Fruit fly (Drosophila melanogaster) whole organism, embryonic: Measurements from ENCODE around the gene LanB1.

Experiments used
- Aef1 ChIP-seq: fragments of 200-800 bp; sonication (Bioruptor generic); IDR thresholded peaks from 3 replicates; pipeline ENCODE4 v1.3.6; 2022; ENCODE audit warnings: missing biosample characterization, missing genetic modification characterization
- CG10147 ChIP-seq: fragments of 200-800 bp; sonication (Bioruptor generic); optimal IDR thresholded peaks from 2 replicates; lab custom pipeline; 2019; ENCODE audit warnings: missing biosample characterization, mild to moderate bottlenecking, missing genetic modification characterization, moderate library complexity
- CG11247 ChIP-seq: fragments of 200-800 bp; sonication (Bioruptor generic); IDR thresholded peaks from 2 replicates; pipeline ENCODE4 v1.3.6; 2022; ENCODE audit warnings: missing biosample characterization, missing genetic modification characterization
- CG11398 ChIP-seq: fragments of 200-800 bp; sonication (Bioruptor generic); optimal IDR thresholded peaks from 2 replicates; lab custom pipeline; 2016; ENCODE audit warnings: missing biosample characterization, missing genetic modification characterization
- CG11504 ChIP-seq: fragments of 200-800 bp; sonication (Bioruptor generic); optimal IDR thresholded peaks from 3 replicates; lab custom pipeline; 2019; ENCODE audit warnings: missing biosample characterization, mild to moderate bottlenecking, missing genetic modification characterization, moderate library complexity
- CG12769 ChIP-seq: fragments of 200-800 bp; sonication (Bioruptor generic); optimal IDR thresholded peaks from 2 replicates; lab custom pipeline; 2019; ENCODE audit warnings: missing biosample characterization, mild to moderate bottlenecking, missing genetic modification characterization, moderate library complexity
- CG13775 ChIP-seq: fragments of 200-800 bp; sonication (Bioruptor generic); optimal IDR thresholded peaks from 3 replicates; lab custom pipeline; 2017; ENCODE audit warnings: missing biosample characterization, mild to moderate bottlenecking, missing genetic modification characterization
- CG15269 ChIP-seq: fragments of 200-800 bp; sonication (Bioruptor generic); optimal IDR thresholded peaks from 2 replicates; lab custom pipeline; 2018; ENCODE audit warnings: missing biosample characterization, mild to moderate bottlenecking, missing genetic modification characterization, moderate library complexity
- CG15479 ChIP-seq: fragments of 200-800 bp; sonication (Bioruptor generic); optimal IDR thresholded peaks from 3 replicates; lab custom pipeline; 2019; ENCODE audit warnings: missing biosample characterization, mild to moderate bottlenecking, missing genetic modification characterization, moderate library complexity
- CG17186 ChIP-seq: fragments of 200-800 bp; sonication (Bioruptor generic); optimal IDR thresholded peaks from 3 replicates; lab custom pipeline; 2017; ENCODE audit warnings: missing biosample characterization, missing genetic modification reagents, missing genetic modification characterization
- CG2199 ChIP-seq: fragments of 200-800 bp; sonication (Bioruptor generic); IDR thresholded peaks from 3 replicates; pipeline ENCODE4 v1.3.6; 2022; ENCODE audit warnings: missing biosample characterization, missing genetic modification characterization
- CG30020 ChIP-seq: fragments of 200-800 bp; optimal IDR thresholded peaks from 2 replicates; lab custom pipeline; 2019; ENCODE audit warnings: missing biosample characterization, mild to moderate bottlenecking, missing genetic modification characterization, moderate library complexity
- CG4282 ChIP-seq: fragments of 200-800 bp; sonication (Bioruptor generic); optimal IDR thresholded peaks from 2 replicates; lab custom pipeline; 2016; ENCODE audit warnings: missing biosample characterization, missing genetic modification characterization
- CG43689 ChIP-seq: fragments of 200-800 bp; sonication (Bioruptor generic); IDR thresholded peaks from 2 replicates; pipeline ENCODE4 v1.3.6; 2022; ENCODE audit warnings: missing biosample characterization, missing genetic modification characterization
- CG5953 ChIP-seq: fragments of 200-800 bp; sonication (Bioruptor generic); IDR thresholded peaks from 2 replicates; pipeline ENCODE4 v1.3.6; 2022; ENCODE audit warnings: missing biosample characterization, missing genetic modification characterization
- CG6272 ChIP-seq: fragments of 200-800 bp; sonication (Bioruptor generic); IDR thresholded peaks from 2 replicates; pipeline ENCODE4 v1.3.6; 2022; ENCODE audit warnings: missing biosample characterization, missing genetic modification characterization
- CG6765 ChIP-seq: fragments of 200-800 bp; sonication (Bioruptor generic); optimal IDR thresholded peaks from 3 replicates; lab custom pipeline; 2017; ENCODE audit warnings: missing biosample characterization, mild to moderate bottlenecking, missing genetic modification characterization
- CG7357 ChIP-seq: fragments of 200-800 bp; sonication (Bioruptor generic); IDR thresholded peaks from 3 replicates; pipeline ENCODE4 v1.3.6; 2022; ENCODE audit warnings: missing biosample characterization, missing genetic modification characterization
- CG7987 ChIP-seq: fragments of 200-800 bp; sonication (Bioruptor generic); optimal IDR thresholded peaks from 2 replicates; lab custom pipeline; 2018; ENCODE audit warnings: missing biosample characterization, mild to moderate bottlenecking, missing genetic modification characterization, moderate library complexity
- CG8290 ChIP-seq, 3 experiments: fragments of 200-800 bp; sonication (Bioruptor generic); optimal IDR thresholded peaks; 2 replicates each; lab custom pipeline; 2016 to 2019; ENCODE audit warnings: missing biosample characterization in 3 of 3, missing genetic modification characterization in 3 of 3, mild to moderate bottlenecking in 2 of 3, moderate library complexity in 1 of 3
- CG8944 ChIP-seq: fragments of 200-800 bp; sonication (Bioruptor generic); optimal IDR thresholded peaks from 3 replicates; lab custom pipeline; 2016; ENCODE audit warnings: missing biosample characterization, missing genetic modification characterization
- D19A ChIP-seq: fragments of 200-800 bp; optimal IDR thresholded peaks from 3 replicates; lab custom pipeline; 2019; ENCODE audit warnings: missing biosample characterization, mild to moderate bottlenecking, missing genetic modification characterization, moderate library complexity
- Dad ChIP-seq: fragments of 200-800 bp; sonication (Bioruptor generic); optimal IDR thresholded peaks from 3 replicates; lab custom pipeline; 2016; ENCODE audit warnings: missing biosample characterization, missing genetic modification characterization
- Dbx ChIP-seq: fragments of 200-800 bp; sonication (Bioruptor generic); IDR thresholded peaks from 3 replicates; pipeline ENCODE4 v1.3.6; 2022; ENCODE audit warnings: missing biosample characterization, missing genetic modification characterization
- GATAe ChIP-seq: fragments of 200-800 bp; sonication (Bioruptor generic); conservative IDR thresholded peaks from 2 replicates; pipeline ENCODE4 v1.3.6; 2022; ENCODE audit warnings: missing biosample characterization, missing genetic modification characterization
- Gug ChIP-seq: fragments of 200-800 bp; sonication (Bioruptor generic); IDR thresholded peaks from 4 replicates; pipeline ENCODE4 v1.3.6; 2022; ENCODE audit warnings: missing biosample characterization, missing genetic modification characterization
- H2.0 ChIP-seq: fragments of 200-800 bp; sonication (Bioruptor generic); IDR thresholded peaks from 2 replicates; pipeline ENCODE4 v1.3.6; 2022; ENCODE audit warnings: missing biosample characterization, missing genetic modification characterization
- HLHmδ ChIP-seq: fragments of 200-800 bp; sonication (Bioruptor generic); optimal IDR thresholded peaks from 2 replicates; lab custom pipeline; 2018; ENCODE audit warnings: missing biosample characterization, mild to moderate bottlenecking, missing genetic modification characterization, moderate library complexity
- MBD-R2 ChIP-seq: fragments of 200-800 bp; sonication (Bioruptor generic); IDR thresholded peaks from 2 replicates; pipeline ENCODE4 v1.3.6; 2022; ENCODE audit warnings: missing biosample characterization, missing genetic modification characterization
- MESR4 ChIP-seq: fragments of 200-800 bp; sonication (Bioruptor generic); optimal IDR thresholded peaks from 2 replicates; lab custom pipeline; 2018; ENCODE audit warnings: missing biosample characterization, mild to moderate bottlenecking, missing genetic modification characterization, moderate library complexity
- Mad ChIP-seq: fragments of 200-800 bp; sonication (Bioruptor generic); optimal IDR thresholded peaks from 2 replicates; lab custom pipeline; 2016; ENCODE audit warnings: missing biosample characterization, missing genetic modification characterization
- Myb ChIP-seq: fragments of 200-800 bp; sonication (Bioruptor generic); optimal IDR thresholded peaks from 2 replicates; lab custom pipeline; 2016; ENCODE audit warnings: missing biosample characterization, missing genetic modification characterization
- Neu2 ChIP-seq: fragments of 200-800 bp; sonication (Bioruptor generic); optimal IDR thresholded peaks from 3 replicates; lab custom pipeline; 2016; ENCODE audit warnings: missing biosample characterization, missing genetic modification characterization, borderline replicate concordance
- Pdp1 ChIP-seq, 2 experiments: fragments of 200-800 bp; sonication (Bioruptor generic); optimal IDR thresholded peaks; 3 replicates each; lab custom pipeline; 2016; ENCODE audit warnings: missing biosample characterization in 2 of 2, missing genetic modification characterization in 2 of 2, mild to moderate bottlenecking in 1 of 2, moderate library complexity in 1 of 2
- Scr ChIP-seq: fragments of 200-800 bp; sonication (Bioruptor generic); IDR thresholded peaks from 2 replicates; pipeline ENCODE4 v1.3.6; 2022; ENCODE audit warnings: missing biosample characterization, missing genetic modification characterization; ENCODE audit not compliant: partially characterized antibody
- TFAM ChIP-seq: fragments of 200-800 bp; sonication (Bioruptor generic); optimal IDR thresholded peaks from 2 replicates; lab custom pipeline; 2017; ENCODE audit warnings: missing biosample characterization, missing genetic modification characterization, inconsistent platforms
- ase ChIP-seq: fragments of 200-800 bp; sonication (Bioruptor generic); IDR thresholded peaks from 3 replicates; pipeline ENCODE4 v1.3.6; 2022; ENCODE audit warnings: missing biosample characterization, missing genetic modification characterization
- ato ChIP-seq: fragments of 200-800 bp; sonication (Bioruptor generic); IDR thresholded peaks from 2 replicates; pipeline ENCODE4 v1.3.6; 2022; ENCODE audit warnings: missing biosample characterization, missing genetic modification characterization; ENCODE audit not compliant: partially characterized antibody
- cg ChIP-seq: fragments of 200-800 bp; sonication (Bioruptor generic); optimal IDR thresholded peaks from 3 replicates; lab custom pipeline; 2019; ENCODE audit warnings: missing biosample characterization, mild to moderate bottlenecking, missing genetic modification characterization, moderate library complexity
- chif ChIP-seq, 2 experiments: fragments of 200-800 bp; sonication (Bioruptor generic); optimal IDR thresholded peaks; 3 replicates each; lab custom pipeline; 2016; ENCODE audit warnings: missing biosample characterization in 2 of 2, missing genetic modification characterization in 2 of 2
- dysf ChIP-seq: fragments of 200-800 bp; sonication (Bioruptor generic); IDR thresholded peaks from 3 replicates; pipeline ENCODE4 v1.3.6; 2022; ENCODE audit warnings: missing biosample characterization, missing genetic modification characterization
- gem ChIP-seq: fragments of 200-800 bp; sonication (Bioruptor generic); optimal IDR thresholded peaks from 2 replicates; lab custom pipeline; 2019; ENCODE audit warnings: missing biosample characterization, mild to moderate bottlenecking, missing genetic modification characterization, moderate library complexity
- inv ChIP-seq: fragments of 200-800 bp; sonication (Bioruptor generic); IDR thresholded peaks from 2 replicates; pipeline ENCODE4 v1.3.6; 2022; ENCODE audit warnings: missing biosample characterization, missing genetic modification characterization; ENCODE audit not compliant: partially characterized antibody
- jigr1 ChIP-seq: fragments of 200-800 bp; sonication (Bioruptor generic); IDR thresholded peaks from 3 replicates; pipeline ENCODE4 v1.3.6; 2022; ENCODE audit warnings: missing biosample characterization, missing genetic modification characterization
- jing ChIP-seq: fragments of 200-800 bp; sonication (Bioruptor generic); optimal IDR thresholded peaks from 2 replicates; lab custom pipeline; 2018; ENCODE audit warnings: missing biosample characterization, mild to moderate bottlenecking, missing genetic modification characterization
- lbe ChIP-seq: fragments of 200-800 bp; sonication (Bioruptor generic); optimal IDR thresholded peaks from 2 replicates; lab custom pipeline; 2016; ENCODE audit warnings: missing biosample characterization, mild to moderate bottlenecking, missing genetic modification characterization
- pb ChIP-seq: fragments of 200-800 bp; sonication (Bioruptor generic); optimal IDR thresholded peaks from 3 replicates; lab custom pipeline; 2016; ENCODE audit warnings: missing biosample characterization, missing genetic modification characterization
- scrt ChIP-seq: fragments of 200-800 bp; sonication (Bioruptor generic); optimal IDR thresholded peaks from 2 replicates; lab custom pipeline; 2018; ENCODE audit warnings: missing biosample characterization, mild to moderate bottlenecking, missing genetic modification characterization, moderate library complexity
- slp2 ChIP-seq: fragments of 200-800 bp; sonication (Bioruptor generic); optimal IDR thresholded peaks from 2 replicates; lab custom pipeline; 2016; ENCODE audit warnings: missing biosample characterization, missing genetic modification characterization
- tup ChIP-seq: fragments of 200-800 bp; sonication (Bioruptor generic); optimal IDR thresholded peaks from 2 replicates; lab custom pipeline; 2016; ENCODE audit warnings: missing biosample characterization, mild to moderate bottlenecking, missing genetic modification characterization, moderate library complexity
- vvl ChIP-seq: fragments of 200-800 bp; sonication (Bioruptor generic); IDR thresholded peaks from 2 replicates; pipeline ENCODE4 v1.3.6; 2022; ENCODE audit warnings: missing biosample characterization, missing genetic modification characterization
- z ChIP-seq: fragments of 200-800 bp; sonication (Bioruptor generic); IDR thresholded peaks from 3 replicates; pipeline ENCODE4 v1.3.6; 2022; ENCODE audit warnings: missing biosample characterization, missing genetic modification characterization

LanB1 gene

dm6 chr2L:7838024-7838423 lies 26.8 kb downstream of the LanB1 start (continued):
- TF ChIP-seq inv (GFP tag; lab: Robert Waterston, UW) (no peak), Dad (no peak), CG30020 (tag; lab: Kevin White, UChicago) (no peak), tup (GFP tag; lab: Kevin White, UChicago) (no peak), Aef1 (GFP tag; lab: Robert Waterston, UW) (no peak), CG43689 (no peak), Neu2 (no peak), CG8290 (GFP tag; optimal IDR thresholded peaks at IDR 0.05; lab: Kevin White, UChicago) (no peak), CG8290 (tag; optimal IDR thresholded peaks at IDR 0.05; lab: Kevin White, UChicago) (no peak), D19A (tag; lab: Kevin White, UChicago) (no peak), CG13775 (GFP tag; lab: Kevin White, UChicago) (no peak), CG12769 (tag; lab: Kevin White, UChicago) (no peak), CG5953 (GFP tag; lab: Robert Waterston, UW) (no peak), CG4282 (no peak), CG11247 (no peak), ato (GFP tag; lab: Robert Waterston, UW) (no peak), chif (GFP tag; optimal IDR thresholded peaks at IDR 0.05; lab: Kevin White, UChicago) (no peak), dysf (GFP tag; lab: Robert Waterston, UW) (peak; percentile 34; the same call in 1 of the 3 replicates), Myb (no peak), ase (GFP tag; lab: Robert Waterston, UW) (no peak), H2.0 (GFP tag; lab: Robert Waterston, UW) (no peak), scrt (GFP tag; lab: Kevin White, UChicago) (no peak), HLHmδ (GFP tag; lab: Kevin White, UChicago) (no peak), CG11398 (GFP tag; lab: Kevin White, UChicago) (no peak), Dbx (GFP tag; lab: Robert Waterston, UW) (no peak), CG6765 (GFP tag; lab: Kevin White, UChicago) (no peak), lbe (no peak), gem (tag; lab: Kevin White, UChicago) (peak; percentile 37), CG8944 (GFP tag; lab: Kevin White, UChicago) (no peak), vvl (no peak), Gug (GFP tag; lab: Robert Waterston, UW) (no peak), Pdp1 (GFP tag; optimal IDR thresholded peaks at IDR 0.05; lab: Kevin White, UChicago) (no peak), CG15269 (tag; lab: Kevin White, UChicago) (peak; percentile 18), CG17186 (no peak), jigr1 (GFP tag; lab: Robert Waterston, UW) (no peak), GATAe (GFP tag; lab: Robert Waterston, UW) (no peak), CG2199 (no peak), CG6272 (no peak), pb (GFP tag; lab: Kevin White, UChicago) (no peak), Mad (GFP tag; lab: Kevin White, UChicago) (no peak), CG7357 (no peak), z (no peak), Scr (GFP tag; lab: Robert Waterston, UW) (no peak), slp2 (GFP tag; lab: Kevin White, UChicago) (no peak), CG15479 (GFP tag; lab: Kevin White, UChicago) (no peak), jing (GFP tag; lab: Kevin White, UChicago) (no peak), cg (GFP tag; lab: Kevin White, UChicago) (no peak), MBD-R2 (GFP tag; lab: Robert Waterston, UW) (no peak), CG7987 (GFP tag; lab: Kevin White, UChicago) (no peak), CG11504 (tag; lab: Kevin White, UChicago) (peak; percentile 51), MESR4 (GFP tag; lab: Kevin White, UChicago) (no peak), CG10147 (GFP tag; lab: Kevin White, UChicago) (no peak), TFAM (GFP tag; lab: Kevin White, UChicago) (no peak)
